Fruit fly (Drosophila melanogaster) whole organism: ENCODE results near the gene CG10996.
A peak's percentile ranks its signal among the peaks of the same experiment; 100 is the strongest.

ENCODE experiments used
- CG8478 ChIP-seq: fragments of >200 bp; optimal IDR thresholded peaks from 2 replicates; lab custom pipeline; 2018; ENCODE audit warnings: inconsistent platforms
- Dll ChIP-seq: fragments of >200 bp; optimal IDR thresholded peaks from 2 replicates; lab custom pipeline; 2017
- EcR ChIP-seq, 2 experiments: fragments of >200 bp; optimal IDR thresholded peaks; 2 replicates each; lab custom pipeline; 2017; ENCODE audit warnings: missing biosample characterization in 2 of 2, missing genetic modification characterization in 2 of 2, missing genetic modification reagents in 2 of 2
- pan ChIP-seq: fragments of >200 bp; optimal IDR thresholded peaks from 2 replicates; lab custom pipeline; 2017
- psq ChIP-seq: fragments of >200 bp; optimal IDR thresholded peaks from 2 replicates; lab custom pipeline; 2017
- usp ChIP-seq: fragments of >200 bp; optimal IDR thresholded peaks from 2 replicates; lab custom pipeline; 2017; ENCODE audit warnings: missing biosample characterization, missing genetic modification characterization, mixed read lengths

dm6 chrX:13761762-13762371 is 35.6 kb downstream of the CG10996 start:
- TF ChIP-seq psq (lab: Kevin White, UChicago) (no peak), CG8478 (lab: Kevin White, UChicago) (no peak), pan (lab: Kevin White, UChicago) (no peak), EcR (GFP tag; optimal IDR thresholded peaks at IDR 0.05; lab: Kevin White, UChicago) (no peak), usp (no peak), Dll (lab: Kevin White, UChicago) (peak; percentile 3)
